Fruit fly (Drosophila melanogaster) whole organism, pupa: ENCODE measurements around the gene tipE.

ENCODE experiments used
- CG10348 ChIP-seq: fragments of 200-800 bp; sonication (Bioruptor generic); IDR thresholded peaks from 2 replicates; pipeline ENCODE4 v1.3.6; 2022; ENCODE audit warnings: missing biosample characterization, missing genetic modification characterization
- CG12605 ChIP-seq: fragments of 200-800 bp; sonication (Bioruptor generic); IDR thresholded peaks from 2 replicates; pipeline ENCODE4 v1.3.6; 2022; ENCODE audit warnings: missing biosample characterization, missing genetic modification characterization
- CG13204 ChIP-seq: fragments of 200-800 bp; sonication (Bioruptor generic); optimal IDR thresholded peaks from 2 replicates; lab custom pipeline; 2018; ENCODE audit warnings: missing biosample characterization, mild to moderate bottlenecking, missing genetic modification characterization, moderate library complexity
- CG15710 ChIP-seq: fragments of 200-800 bp; sonication (Bioruptor generic); optimal IDR thresholded peaks from 2 replicates; lab custom pipeline; 2018; ENCODE audit warnings: missing biosample characterization, mild to moderate bottlenecking, missing genetic modification characterization, moderate library complexity
- CG32121 ChIP-seq: fragments of 200-800 bp; sonication (Bioruptor generic); IDR thresholded peaks from 2 replicates; pipeline ENCODE4 v1.3.6; 2022; ENCODE audit warnings: missing biosample characterization, missing genetic modification characterization
- CG8159 ChIP-seq: fragments of 200-800 bp; sonication (Bioruptor generic); optimal IDR thresholded peaks from 3 replicates; lab custom pipeline; 2018; ENCODE audit warnings: missing biosample characterization, mild to moderate bottlenecking, missing genetic modification characterization, moderate library complexity
- D1 ChIP-seq: fragments of 200-800 bp; sonication (Bioruptor generic); optimal IDR thresholded peaks from 2 replicates; lab custom pipeline; 2018; ENCODE audit warnings: missing biosample characterization, mild to moderate bottlenecking, missing genetic modification characterization, moderate library complexity
- EcR ChIP-seq: fragments of 200-800 bp; sonication (Bioruptor generic); optimal IDR thresholded peaks from 3 replicates; lab custom pipeline; 2019; ENCODE audit warnings: missing biosample characterization, missing genetic modification characterization, mild to moderate bottlenecking, moderate library complexity, missing genetic modification reagents
- Ets98B ChIP-seq: fragments of 200-800 bp; sonication (Bioruptor generic); IDR thresholded peaks from 2 replicates; pipeline ENCODE4 v1.3.6; 2022; ENCODE audit warnings: missing biosample characterization, missing genetic modification characterization
- Pif1A ChIP-seq: fragments of 200-800 bp; sonication (Bioruptor generic); optimal IDR thresholded peaks from 3 replicates; lab custom pipeline; 2016; ENCODE audit warnings: missing biosample characterization, missing genetic modification characterization
- Pif1B ChIP-seq: fragments of 200-800 bp; sonication (Bioruptor generic); optimal IDR thresholded peaks from 3 replicates; lab custom pipeline; 2016; ENCODE audit warnings: missing biosample characterization, missing genetic modification characterization
- Snoo ChIP-seq: fragments of 200-800 bp; sonication (Bioruptor generic); optimal IDR thresholded peaks from 3 replicates; lab custom pipeline; 2017; ENCODE audit warnings: missing biosample characterization, mild to moderate bottlenecking, missing genetic modification characterization, inconsistent platforms
- gl ChIP-seq: fragments of 200-800 bp; sonication (Bioruptor generic); optimal IDR thresholded peaks from 2 replicates; lab custom pipeline; 2018; ENCODE audit warnings: missing biosample characterization, mild to moderate bottlenecking, missing genetic modification characterization
- rn ChIP-seq: fragments of 200-800 bp; sonication (Bioruptor generic); IDR thresholded peaks from 2 replicates; pipeline ENCODE4 v1.3.6; 2022; ENCODE audit warnings: missing biosample characterization, missing genetic modification characterization

DNA sequence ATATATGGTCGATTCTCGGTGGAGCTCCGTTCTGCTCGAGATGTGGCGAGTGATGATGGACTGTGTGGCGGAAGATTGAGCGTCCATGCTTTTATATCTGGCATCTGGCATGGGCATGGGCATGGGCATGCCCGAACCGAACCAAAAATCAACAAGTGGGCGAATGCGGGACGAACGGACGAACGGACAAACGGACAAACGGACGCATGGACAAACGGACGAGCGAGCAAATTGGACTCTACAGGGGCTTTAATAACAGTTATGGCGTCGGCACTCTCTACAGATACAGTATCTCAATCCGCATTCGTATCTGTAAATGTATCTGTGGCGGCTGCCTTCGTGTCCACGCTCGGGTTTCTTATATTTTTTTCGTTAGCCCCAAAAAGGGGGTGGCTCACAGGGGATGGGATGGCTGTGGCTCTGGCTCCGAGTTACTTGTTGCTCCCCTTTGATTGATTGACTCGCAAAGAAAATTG, 47.8 kb downstream of the tipE start, which contains the start of gene ImpL2:
- TF ChIP-seq CG10348, result no peak
- TF ChIP-seq Snoo (tag; lab: Kevin White, UChicago), result no peak
- TF ChIP-seq Pif1A (GFP tag; lab: Kevin White, UChicago), result no peak
- TF ChIP-seq Pif1B (GFP tag; lab: Kevin White, UChicago), result no peak
- no peak for TF ChIP-seq CG13204 (GFP tag; lab: Kevin White, UChicago)
- no peak for TF ChIP-seq CG15710 (tag; lab: Kevin White, UChicago)
- TF ChIP-seq CG32121 (GFP tag; lab: Robert Waterston, UW), result no peak
- TF ChIP-seq gl (tag; lab: Kevin White, UChicago), result no peak
- no peak for TF ChIP-seq EcR
- TF ChIP-seq CG12605 (GFP tag; lab: Robert Waterston, UW), result no peak
- no peak for TF ChIP-seq CG8159 (tag; lab: Kevin White, UChicago)
- no peak for TF ChIP-seq Ets98B (GFP tag; lab: Robert Waterston, UW)
- TF ChIP-seq D1 (tag; lab: Kevin White, UChicago), result no peak
- no peak for TF ChIP-seq rn
